Worm (Caenorhabditis elegans): ENCODE data around the gene T07H3.7.
"Not testable (repeated sequence)": the region's sequence is repeated elsewhere in the genome, so short reads cannot be mapped to it uniquely, and the experiment has no call there.

ce11 chrII:1633490-1633889 is 43.7 kb upstream of the T07H3.7 start, which contains the start of gene C08E3.1:
- not testable (repeated sequence) for TF ChIP-seq egl-18 (GFP tag; IDR thresholded peaks at IDR 0.05); rpc-1 (optimal IDR thresholded peaks at IDR 0.05); rpc-1 (tag; optimal IDR thresholded peaks at IDR 0.05); Y53G8AR.9 (GFP tag; conservative IDR thresholded peaks at IDR 0.05); unc-62 (GFP tag; optimal IDR thresholded peaks at IDR 0.05); lin-40 (tag; optimal IDR thresholded peaks at IDR 0.05); nfya-1 (tag; optimal IDR thresholded peaks at IDR 0.05; ENCODE audit: borderline replicate concordance, insufficient read depth); ceh-40 (GFP tag; IDR thresholded peaks at IDR 0.05); hlh-26 (GFP tag; conservative IDR thresholded peaks at IDR 0.05); hrde-1 (tag; optimal IDR thresholded peaks at IDR 0.05; ENCODE audit: borderline replicate concordance)
